Worm (Caenorhabditis elegans): ENCODE results near the gene his-24.

The his-24 gene

ce11 chrX:14478743-14479428 is 11.0 kb upstream of the his-24 start, which contains the start of gene M163.11:
TSS of gene M163.11 (plus strand) at chrX:14479378.
- no peak for TF ChIP-seq unc-62 (GFP tag; optimal IDR thresholded peaks at IDR 0.05)

- TF ChIP-seq unc-62 (GFP tag; optimal IDR thresholded peaks at IDR 0.05): no peak
These were observed 9.6 kb upstream of the his-24 start, which contains the start of gene gfi-3 for ce11 chrX:14480248-14480647. TSS of gene gfi-3 (plus strand) at chrX:14480572.

- no peak for TF ChIP-seq unc-62 (GFP tag; optimal IDR thresholded peaks at IDR 0.05)
These were observed 8.3 kb upstream of the his-24 start for ce11 chrX:14481637-14482036.

ce11 chrX:14484827-14485226 is 5.1 kb upstream of the his-24 start, which contains the start of gene M163.8:
TSS of gene M163.8 (plus strand) at chrX:14485127.
- no peak for TF ChIP-seq unc-62 (GFP tag; optimal IDR thresholded peaks at IDR 0.05)

ce11 chrX:14486503-14486902 is 3.4 kb upstream of the his-24 start:
- no peak for TF ChIP-seq unc-62 (GFP tag; optimal IDR thresholded peaks at IDR 0.05)

ce11 chrX:14487333-14487732 is 2.6 kb upstream of the his-24 start:
- TF ChIP-seq unc-62 (GFP tag; optimal IDR thresholded peaks at IDR 0.05): no peak

- no peak for TF ChIP-seq unc-62 (GFP tag; optimal IDR thresholded peaks at IDR 0.05)
These were observed 2.1 kb upstream of the his-24 start for ce11 chrX:14487832-14488231.

- no peak for TF ChIP-seq unc-62 (GFP tag; optimal IDR thresholded peaks at IDR 0.05)
These were observed 592 bp downstream of the his-24 start for ce11 chrX:14490486-14490885.

- TF ChIP-seq unc-62 (GFP tag; optimal IDR thresholded peaks at IDR 0.05): no peak
These were observed 1.2 kb downstream of the his-24 start for ce11 chrX:14491103-14491502.

- no peak for TF ChIP-seq unc-62 (GFP tag; optimal IDR thresholded peaks at IDR 0.05)
These were observed 2.5 kb downstream of the his-24 start for ce11 chrX:14492441-14492840.

- no peak for TF ChIP-seq unc-62 (GFP tag; optimal IDR thresholded peaks at IDR 0.05)
These were observed 5.2 kb downstream of the his-24 start for ce11 chrX:14495075-14495474.

- no peak for TF ChIP-seq unc-62 (GFP tag; optimal IDR thresholded peaks at IDR 0.05)
These were observed 5.9 kb downstream of the his-24 start, which contains the start of gene ztf-14 for ce11 chrX:14495785-14496184. TSS of gene ztf-14 (plus strand) at chrX:14496085.

- no peak for TF ChIP-seq unc-62 (GFP tag; optimal IDR thresholded peaks at IDR 0.05)
These were observed 6.7 kb downstream of the his-24 start for ce11 chrX:14496545-14496944.

ce11 chrX:14499830-14500409 is 10.0 kb downstream of the his-24 start:
- TF ChIP-seq unc-62 (GFP tag; optimal IDR thresholded peaks at IDR 0.05): no peak

ce11 chrX:14500422-14501058 is 10.6 kb downstream of the his-24 start:
- TF ChIP-seq unc-62 (GFP tag; optimal IDR thresholded peaks at IDR 0.05): no peak

ce11 chrX:14502116-14502587 is 12.3 kb downstream of the his-24 start:
- no peak for TF ChIP-seq unc-62 (GFP tag; optimal IDR thresholded peaks at IDR 0.05)

ce11 chrX:14503282-14503681 is 13.4 kb downstream of the his-24 start:
- no peak for TF ChIP-seq unc-62 (GFP tag; optimal IDR thresholded peaks at IDR 0.05)
